Fruit fly (Drosophila melanogaster) whole organism, prepupa: ENCODE measurements around the gene Cpr30B.
A peak's percentile ranks its signal among the peaks of the same experiment; 100 is the strongest.

Source experiments
- Blimp-1 ChIP-seq: fragments of 200-800 bp; sonication (Bioruptor generic); optimal IDR thresholded peaks from 3 replicates; lab custom pipeline; 2017; ENCODE audit warnings: missing biosample characterization, missing genetic modification characterization, mild to moderate bottlenecking, moderate library complexity, missing genetic modification reagents
- CG11294 ChIP-seq: fragments of 200-800 bp; sonication (Bioruptor generic); IDR thresholded peaks from 2 replicates; pipeline ENCODE4 v1.3.6; 2022; ENCODE audit warnings: missing biosample characterization, missing genetic modification characterization
- CG11902 ChIP-seq: fragments of 200-800 bp; sonication (Bioruptor generic); optimal IDR thresholded peaks from 3 replicates; lab custom pipeline; 2016; ENCODE audit warnings: missing biosample characterization, missing genetic modification characterization
- CG3032 ChIP-seq: fragments of 200-800 bp; optimal IDR thresholded peaks from 2 replicates; lab custom pipeline; 2019; ENCODE audit warnings: missing biosample characterization, mild to moderate bottlenecking, missing genetic modification characterization, moderate library complexity
- CG31627 ChIP-seq: fragments of 200-800 bp; sonication (Bioruptor generic); optimal IDR thresholded peaks from 3 replicates; lab custom pipeline; 2016; ENCODE audit warnings: missing biosample characterization, missing genetic modification characterization
- CG32006 ChIP-seq: fragments of 200-800 bp; sonication (Bioruptor generic); optimal IDR thresholded peaks from 3 replicates; lab custom pipeline; 2017; ENCODE audit warnings: missing biosample characterization, mild to moderate bottlenecking, missing genetic modification characterization
- CG3919 ChIP-seq: fragments of 200-800 bp; sonication (Bioruptor generic); optimal IDR thresholded peaks from 3 replicates; lab custom pipeline; 2016; ENCODE audit warnings: missing biosample characterization, missing genetic modification characterization
- CG6163 ChIP-seq: fragments of 200-800 bp; sonication (Bioruptor generic); IDR thresholded peaks from 3 replicates; pipeline ENCODE4 v1.3.6; 2022; ENCODE audit warnings: missing biosample characterization, missing genetic modification characterization
- CG6276 ChIP-seq: fragments of 200-800 bp; sonication (Bioruptor generic); optimal IDR thresholded peaks from 2 replicates; lab custom pipeline; 2017; ENCODE audit warnings: missing biosample characterization, mild to moderate bottlenecking, missing genetic modification characterization
- CG6854 ChIP-seq: fragments of 200-800 bp; sonication (Bioruptor generic); optimal IDR thresholded peaks from 2 replicates; lab custom pipeline; 2017; ENCODE audit warnings: missing biosample characterization, mild to moderate bottlenecking, missing genetic modification characterization
- CG7368 ChIP-seq: fragments of 200-800 bp; sonication (Bioruptor generic); optimal IDR thresholded peaks from 3 replicates; lab custom pipeline; 2016; ENCODE audit warnings: missing biosample characterization, missing genetic modification characterization
- CG8119 ChIP-seq: fragments of 200-800 bp; sonication (Bioruptor generic); IDR thresholded peaks from 3 replicates; pipeline ENCODE4 v1.3.6; 2022; ENCODE audit warnings: missing biosample characterization, missing genetic modification characterization
- CG8632 ChIP-seq: fragments of 200-800 bp; sonication (Bioruptor generic); optimal IDR thresholded peaks from 3 replicates; lab custom pipeline; 2016; ENCODE audit warnings: missing biosample characterization, missing genetic modification characterization
- CG9139 ChIP-seq: fragments of 200-800 bp; sonication (Bioruptor generic); optimal IDR thresholded peaks from 3 replicates; lab custom pipeline; 2017; ENCODE audit warnings: missing biosample characterization, mild to moderate bottlenecking, missing genetic modification characterization
- Eip75B ChIP-seq: fragments of 200-800 bp; sonication (Bioruptor generic); optimal IDR thresholded peaks from 3 replicates; lab custom pipeline; 2016; ENCODE audit warnings: missing biosample characterization, missing genetic modification characterization
- Eip78C ChIP-seq: fragments of 200-800 bp; sonication (Bioruptor generic); peaks from one replicate; lab custom pipeline; 2016; ENCODE audit warnings: missing biosample characterization, missing genetic modification characterization
- Eip93F ChIP-seq: fragments of 200-800 bp; sonication (Bioruptor generic); optimal IDR thresholded peaks from 2 replicates; lab custom pipeline; 2016; ENCODE audit warnings: missing biosample characterization, mild to moderate bottlenecking, missing genetic modification characterization
- Ets21C ChIP-seq: fragments of 200-800 bp; sonication (Bioruptor generic); optimal IDR thresholded peaks from 3 replicates; lab custom pipeline; 2016; ENCODE audit warnings: missing biosample characterization, missing genetic modification characterization
- Ets96B ChIP-seq: fragments of 200-800 bp; optimal IDR thresholded peaks from 2 replicates; lab custom pipeline; 2019; ENCODE audit warnings: missing biosample characterization, mild to moderate bottlenecking, missing genetic modification characterization, moderate library complexity
- Gug ChIP-seq: fragments of 200-800 bp; sonication (Bioruptor generic); IDR thresholded peaks from 2 replicates; pipeline ENCODE4 v1.3.6; 2022; ENCODE audit warnings: missing biosample characterization, missing genetic modification characterization
- Hr39 ChIP-seq: fragments of 200-800 bp; sonication (Bioruptor generic); optimal IDR thresholded peaks from 2 replicates; lab custom pipeline; 2016; ENCODE audit warnings: missing biosample characterization, missing genetic modification characterization
- Hr4 ChIP-seq: fragments of 200-800 bp; sonication (Bioruptor generic); optimal IDR thresholded peaks from 3 replicates; lab custom pipeline; 2016; ENCODE audit warnings: missing biosample characterization, missing genetic modification characterization
- Lpt ChIP-seq: fragments of 200-800 bp; sonication (Bioruptor generic); optimal IDR thresholded peaks from 3 replicates; lab custom pipeline; 2016; ENCODE audit warnings: missing biosample characterization, missing genetic modification characterization
- OdsH ChIP-seq: fragments of 200-800 bp; sonication (Bioruptor generic); optimal IDR thresholded peaks from 3 replicates; lab custom pipeline; 2016; ENCODE audit warnings: missing biosample characterization, missing genetic modification characterization
- Sox102F ChIP-seq: fragments of 200-800 bp; sonication (Bioruptor generic); optimal IDR thresholded peaks from 2 replicates; lab custom pipeline; 2016; ENCODE audit warnings: missing biosample characterization, mild to moderate bottlenecking, missing genetic modification characterization
- Sox15 ChIP-seq: fragments of 200-800 bp; sonication (Bioruptor generic); optimal IDR thresholded peaks from 3 replicates; lab custom pipeline; 2016; ENCODE audit warnings: missing biosample characterization, missing genetic modification characterization
- acj6 ChIP-seq: fragments of 200-800 bp; sonication (Bioruptor generic); optimal IDR thresholded peaks from 3 replicates; lab custom pipeline; 2016; ENCODE audit warnings: missing biosample characterization, missing genetic modification characterization
- dac ChIP-seq: fragments of 200-800 bp; sonication (Bioruptor generic); optimal IDR thresholded peaks from 2 replicates; lab custom pipeline; 2017; ENCODE audit warnings: missing biosample characterization, mild to moderate bottlenecking, missing genetic modification characterization
- dsx ChIP-seq: fragments of 200-800 bp; optimal IDR thresholded peaks from 3 replicates; lab custom pipeline; 2019; ENCODE audit warnings: missing biosample characterization, mild to moderate bottlenecking, missing genetic modification characterization, moderate library complexity; ENCODE audit not compliant: poor library complexity, severe bottlenecking
- eg ChIP-seq: fragments of 200-800 bp; sonication (Bioruptor generic); IDR thresholded peaks from 3 replicates; pipeline ENCODE4 v1.3.6; 2022; ENCODE audit warnings: missing biosample characterization, missing genetic modification characterization
- fd59A ChIP-seq: fragments of 200-800 bp; sonication (Bioruptor generic); optimal IDR thresholded peaks from 2 replicates; lab custom pipeline; 2017; ENCODE audit warnings: missing biosample characterization, mild to moderate bottlenecking, missing genetic modification characterization, missing genetic modification reagents
- fkh ChIP-seq: fragments of 200-800 bp; sonication (Bioruptor generic); optimal IDR thresholded peaks from 3 replicates; lab custom pipeline; 2017; ENCODE audit warnings: missing biosample characterization, mild to moderate bottlenecking, missing genetic modification characterization, moderate library complexity
- lz ChIP-seq: fragments of 200-800 bp; sonication (Bioruptor generic); optimal IDR thresholded peaks from 3 replicates; lab custom pipeline; 2016; ENCODE audit warnings: missing biosample characterization, missing genetic modification characterization
- pdm3 ChIP-seq: fragments of 200-800 bp; sonication (Bioruptor generic); optimal IDR thresholded peaks from 3 replicates; lab custom pipeline; 2016; ENCODE audit warnings: missing biosample characterization, missing genetic modification characterization
- salr ChIP-seq, 2 experiments: fragments of 200-800 bp; sonication (Bioruptor generic); optimal IDR thresholded peaks; 3 replicates each; lab custom pipeline; 2016 to 2018; ENCODE audit warnings: missing biosample characterization in 2 of 2, missing genetic modification characterization in 2 of 2, mild to moderate bottlenecking in 1 of 2
- ss ChIP-seq, 2 experiments: fragments of 200-800 bp; sonication (Bioruptor generic); optimal IDR thresholded peaks; 2 replicates in 1 of 2; 3 replicates in 1 of 2; lab custom pipeline; 2017 to 2018; ENCODE audit warnings: mild to moderate bottlenecking in 2 of 2, missing biosample characterization in 2 of 2, missing genetic modification characterization in 2 of 2, moderate library complexity in 1 of 2
- vri ChIP-seq: fragments of 200-800 bp; sonication (Bioruptor generic); optimal IDR thresholded peaks from 3 replicates; lab custom pipeline; 2016; ENCODE audit warnings: missing biosample characterization, mild to moderate bottlenecking, missing genetic modification characterization

Cpr30B gene

dm6 chr2L:9509653-9510052 is 33.0 kb upstream of the Cpr30B start:
- TF ChIP-seq CG7368 (GFP tag; lab: Kevin White, UChicago) (no peak), fkh (peak; percentile 91)

DNA sequence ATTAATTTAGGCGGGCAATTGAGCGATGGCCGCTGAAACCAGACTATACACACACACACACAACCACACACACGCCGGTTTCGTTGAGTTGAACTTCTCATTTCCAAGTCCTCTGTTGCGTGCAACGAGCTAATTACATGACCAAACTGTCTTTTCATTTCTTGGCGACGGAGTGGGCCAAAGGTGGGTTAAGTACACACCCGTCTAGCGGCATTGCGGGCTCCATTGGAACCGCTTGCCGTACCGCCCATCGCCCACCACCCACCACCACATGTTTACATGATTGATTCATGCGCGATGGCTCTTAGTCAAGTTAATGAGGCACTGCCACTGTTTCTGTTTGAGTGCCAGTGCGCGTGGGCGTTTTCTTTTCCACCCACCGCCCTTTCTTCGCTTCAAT is 32.2 kb upstream of the Cpr30B start:
- no peak for TF ChIP-seq Blimp-1 (GFP tag; lab: Kevin White, UChicago)
- peak in 1 of 2 experiments; percentile 32 for TF ChIP-seq ss (GFP tag; optimal IDR thresholded peaks at IDR 0.05; lab: Kevin White, UChicago)
- TF ChIP-seq, all 60 proteins: peak for 1

DNA sequence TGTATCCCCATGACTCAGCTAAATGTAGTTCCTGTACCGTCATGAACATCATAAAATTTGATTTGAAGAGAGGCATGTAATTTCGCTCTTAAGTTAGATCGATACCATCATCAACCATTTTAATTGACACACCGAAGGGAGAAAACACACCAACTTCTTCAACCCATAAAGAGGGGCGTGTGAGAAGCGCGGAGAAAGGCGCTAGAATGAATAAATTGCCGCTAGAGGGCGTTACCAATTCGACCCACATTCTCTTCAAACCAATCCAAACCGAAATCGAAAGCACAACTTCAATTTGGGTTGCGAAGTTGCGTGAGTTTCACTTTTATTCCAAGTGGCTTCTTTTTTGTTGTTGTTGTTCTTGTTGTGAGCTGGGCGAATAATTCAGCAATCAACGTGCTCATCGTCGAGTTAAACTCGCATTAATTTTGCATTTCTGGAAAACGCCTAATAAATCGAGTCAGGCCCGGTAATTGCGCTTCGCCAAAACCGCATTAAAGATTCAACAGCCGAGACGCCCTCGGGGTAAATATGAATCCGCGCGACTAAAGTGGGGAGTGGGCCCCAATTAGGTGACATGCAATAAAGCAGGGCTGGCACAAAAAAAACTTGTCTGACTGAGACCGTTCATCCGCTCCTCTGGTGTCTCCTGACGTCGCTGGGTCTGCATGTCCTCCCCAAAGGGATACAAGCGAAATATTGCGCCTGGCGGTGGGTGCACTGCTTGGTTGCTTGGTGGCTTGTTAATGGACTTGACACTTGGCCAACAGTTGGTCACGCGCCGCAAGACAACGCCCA is 30.1 kb upstream of the Cpr30B start:
- peak; percentile 93 for TF ChIP-seq Blimp-1 (GFP tag; lab: Kevin White, UChicago)
- TF ChIP-seq ss (GFP tag; optimal IDR thresholded peaks at IDR 0.05; lab: Kevin White, UChicago) = peak; percentile 15 to 75
- peak; percentile 27 for TF ChIP-seq Eip78C (GFP tag; lab: Kevin White, UChicago)
- no peak for TF ChIP-seq CG7368 (GFP tag; lab: Kevin White, UChicago)
- no peak for TF ChIP-seq salr (GFP tag; optimal IDR thresholded peaks at IDR 0.05; lab: Kevin White, UChicago)
- TF ChIP-seq lz (GFP tag; lab: Kevin White, UChicago) = no peak
- TF ChIP-seq Ets21C (GFP tag; lab: Kevin White, UChicago) = no peak
- TF ChIP-seq Gug (GFP tag; lab: Robert Waterston, UW) = no peak

- TF ChIP-seq vri (GFP tag; lab: Kevin White, UChicago) (peak; percentile 86), eg (no peak), acj6 (GFP tag; lab: Kevin White, UChicago) (no peak), Eip93F (peak; percentile 76)
Observed at dm6 chr2L:9513771-9514170, 28.9 kb upstream of the Cpr30B start.

DNA sequence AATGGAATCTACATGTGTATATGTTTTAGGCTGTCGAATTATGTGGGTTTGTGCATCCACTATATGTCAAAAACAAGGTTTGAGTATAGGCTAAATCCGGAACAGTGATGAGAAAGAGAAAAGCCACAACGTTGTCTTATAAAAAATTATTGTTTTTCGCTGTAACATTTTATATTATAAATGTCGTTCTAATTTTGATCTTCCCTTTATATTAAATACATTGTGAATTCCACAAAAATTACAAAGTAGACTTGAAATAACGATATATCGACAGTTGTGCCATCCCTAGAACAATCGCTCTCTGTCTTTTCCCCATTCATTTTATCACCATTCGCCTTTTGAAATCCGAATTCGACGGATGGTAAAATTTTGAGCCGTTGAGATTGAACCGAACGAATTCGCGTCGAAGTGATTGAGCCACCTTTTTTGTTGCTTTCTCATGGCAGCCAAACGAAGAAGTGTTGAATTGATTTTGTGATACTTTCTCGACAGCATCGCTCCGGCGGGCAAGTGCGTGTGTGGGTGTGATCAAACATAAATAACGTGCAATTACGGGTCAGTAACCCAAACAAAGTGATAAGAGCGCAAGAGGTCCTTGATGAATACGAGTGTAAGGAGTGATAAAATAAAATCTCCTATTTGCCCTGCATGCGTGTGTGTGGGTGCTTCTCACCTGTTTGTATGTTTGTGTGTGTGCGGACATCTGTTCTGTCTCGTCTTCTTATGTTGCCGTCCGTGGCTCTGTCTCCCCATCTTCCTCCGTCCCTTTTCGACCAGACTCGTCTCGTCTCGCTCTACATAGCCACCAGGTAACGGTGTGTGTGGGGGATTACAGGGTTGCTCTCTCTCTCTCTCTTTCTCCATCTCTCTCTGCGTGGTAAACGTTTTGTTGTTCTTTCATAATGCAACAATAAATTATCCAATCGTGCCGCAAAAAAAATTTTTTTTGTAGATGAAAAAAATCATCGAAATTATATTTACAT is 21.5 kb upstream of the Cpr30B start, which contains the start of gene Oatp30B:
TSS of gene Oatp30B (plus strand) at position 325 of the 983 bp plus-strand sequence.
- TF ChIP-seq Hr4 (GFP tag; lab: Kevin White, UChicago) (peak; percentile 93), fd59A (peak; percentile 74), Gug (GFP tag; lab: Robert Waterston, UW) (peak; percentile 91), CG6276 (GFP tag; lab: Kevin White, UChicago) (peak; percentile 79), Ets96B (tag; lab: Kevin White, UChicago) (peak; percentile 93), Blimp-1 (GFP tag; lab: Kevin White, UChicago) (peak; percentile 57), Sox15 (GFP tag; lab: Kevin White, UChicago) (peak; percentile 90), Hr39 (GFP tag; lab: Kevin White, UChicago) (peak; percentile 94), eg (peak; percentile 97), OdsH (GFP tag; lab: Kevin White, UChicago) (peak; percentile 95), CG9139 (GFP tag; lab: Kevin White, UChicago) (peak; percentile 66), fkh (peak; percentile 53), CG11902 (GFP tag; lab: Kevin White, UChicago) (peak; percentile 89), ss (GFP tag; optimal IDR thresholded peaks at IDR 0.05; lab: Kevin White, UChicago) (peak; percentile 57 to 83), dsx (peak; percentile 95), CG7368 (GFP tag; lab: Kevin White, UChicago) (peak; percentile 88), CG31627 (GFP tag; lab: Kevin White, UChicago) (peak; percentile 97), Eip75B (GFP tag; lab: Kevin White, UChicago) (peak; percentile 93), CG11294 (GFP tag; lab: Robert Waterston, UW) (peak; percentile 89; the same call in 1 of the 2 replicates), CG6163 (peak; percentile 97), pdm3 (GFP tag; lab: Kevin White, UChicago) (peak; percentile 95), Eip78C (GFP tag; lab: Kevin White, UChicago) (peak; percentile 97), Lpt (GFP tag; lab: Kevin White, UChicago) (peak; percentile 83), Sox102F (GFP tag; lab: Kevin White, UChicago) (peak; percentile 94), CG6854 (GFP tag; lab: Kevin White, UChicago) (peak; percentile 71), CG8119 (GFP tag; lab: Robert Waterston, UW) (no peak; the same call in 1 of the 3 replicates), CG32006 (GFP tag; lab: Kevin White, UChicago) (peak; percentile 89), CG3919 (GFP tag; lab: Kevin White, UChicago) (peak; percentile 93), CG8632 (GFP tag; lab: Kevin White, UChicago) (peak; percentile 90), dac (GFP tag; lab: Kevin White, UChicago) (peak; percentile 75), CG3032 (tag; lab: Kevin White, UChicago) (peak; percentile 94)
